Worm (Caenorhabditis elegans) whole organism, midembryonic: ENCODE results near the gene F35D11.4.

Source experiments
- cog-1 ChIP-seq: sonication (generic microtip); optimal IDR thresholded peaks from 2 replicates; lab custom pipeline; 2016; ENCODE audit warnings: missing genetic modification characterization, missing compliant biosample characterization
- flt-1 ChIP-seq: fragments of 200-800 bp; sonication (Bioruptor generic); IDR thresholded peaks from 2 replicates; pipeline ENCODE4 v1.3.6; 2022; ENCODE audit warnings: missing genetic modification characterization, missing compliant biosample characterization
- klf-2 ChIP-seq: fragments of 200-800 bp; sonication (Bioruptor generic); conservative IDR thresholded peaks from 2 replicates; pipeline ENCODE4 v1.3.6; 2022; ENCODE audit warnings: missing genetic modification reagents, missing genetic modification characterization, missing compliant biosample characterization
- ref-1 ChIP-seq: fragments of 200-800 bp; sonication (Bioruptor generic); conservative IDR thresholded peaks from 2 replicates; pipeline ENCODE4 v1.3.6; 2022; ENCODE audit warnings: missing genetic modification reagents, missing genetic modification characterization, missing compliant biosample characterization
- tab-1 ChIP-seq: fragments of 200-800 bp; sonication (Bioruptor generic); IDR thresholded peaks from 2 replicates; pipeline ENCODE4 v1.3.6; 2022; ENCODE audit warnings: missing genetic modification characterization, missing compliant biosample characterization

DNA sequence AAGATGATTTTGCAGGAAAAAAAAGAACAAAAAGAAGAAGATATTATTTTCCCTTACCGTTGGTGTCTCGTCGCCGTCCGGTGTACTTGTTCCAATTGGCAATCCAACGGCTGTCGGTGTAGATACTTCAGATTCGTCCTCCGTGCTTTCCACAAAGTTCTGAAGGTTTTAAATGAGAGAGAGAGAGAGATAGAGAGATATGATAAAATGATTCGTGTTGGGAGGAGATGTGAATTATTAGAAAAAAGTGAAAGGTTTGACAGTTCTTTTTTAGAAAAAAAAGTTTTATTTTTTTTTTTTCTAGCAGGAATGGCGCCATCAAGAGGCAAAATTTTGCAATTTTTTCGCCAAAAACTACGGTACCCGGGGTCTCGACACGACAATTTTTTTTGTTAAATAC is 3.0 kb upstream of the F35D11.4 start:
- TF ChIP-seq flt-1, result no peak
- no peak for TF ChIP-seq klf-2 (GFP tag; lab: Robert Waterston, UW)
- no peak for TF ChIP-seq cog-1 (tag; lab: Kevin White, UChicago)
- no peak for TF ChIP-seq ref-1 (GFP tag; lab: Robert Waterston, UW)
- TF ChIP-seq tab-1 (GFP tag; lab: Robert Waterston, UW), result no peak
